Worm (Caenorhabditis elegans): Measurements from ENCODE around the gene T02G5.15.

- no peak for TF ChIP-seq him-1 (tag; optimal IDR thresholded peaks at IDR 0.05)
- no peak for TF ChIP-seq dao-5 (tag; optimal IDR thresholded peaks at IDR 0.05)
Observed at ce11 chrII:7050021-7050722, 33.9 kb upstream of the T02G5.15 start, which contains the start of the genes tcer-1 and ZK1127.5.
